Fruit fly (Drosophila melanogaster) whole organism, embryonic: ENCODE results near the gene CG13062.

Experiments used
- Bteb2 ChIP-seq: fragments of 200-800 bp; sonication (Bioruptor generic); optimal IDR thresholded peaks from 2 replicates; lab custom pipeline; 2016; ENCODE audit warnings: missing biosample characterization, missing genetic modification characterization
- CG10274 ChIP-seq: fragments of 200-800 bp; sonication (Bioruptor generic); optimal IDR thresholded peaks from 3 replicates; lab custom pipeline; 2017; ENCODE audit warnings: missing biosample characterization, mild to moderate bottlenecking, missing genetic modification characterization
- CG11456 ChIP-seq: fragments of 200-800 bp; sonication (Bioruptor generic); IDR thresholded peaks from 3 replicates; pipeline ENCODE4 v1.3.6; 2022; ENCODE audit warnings: missing biosample characterization, missing genetic modification characterization
- CG11560 ChIP-seq: fragments of 200-800 bp; sonication (Bioruptor generic); IDR thresholded peaks from 3 replicates; pipeline ENCODE4 v1.3.6; 2022; ENCODE audit warnings: missing biosample characterization, missing genetic modification characterization
- CG12155 ChIP-seq: fragments of 200-800 bp; sonication (Bioruptor generic); optimal IDR thresholded peaks from 3 replicates; lab custom pipeline; 2016; ENCODE audit warnings: missing biosample characterization, missing genetic modification characterization
- CG12236 ChIP-seq: fragments of 200-800 bp; sonication (Bioruptor generic); optimal IDR thresholded peaks from 2 replicates; lab custom pipeline; 2016; ENCODE audit warnings: missing biosample characterization, missing genetic modification characterization
- CG12391 ChIP-seq: fragments of 200-800 bp; sonication (Bioruptor generic); optimal IDR thresholded peaks from 3 replicates; lab custom pipeline; 2018; ENCODE audit warnings: missing biosample characterization, mild to moderate bottlenecking, missing genetic modification characterization, moderate library complexity
- CG14014 ChIP-seq: fragments of 200-800 bp; sonication (Bioruptor generic); IDR thresholded peaks from 2 replicates; pipeline ENCODE4 v1.3.6; 2022; ENCODE audit warnings: missing biosample characterization, missing genetic modification characterization
- CG17385 ChIP-seq: fragments of 200-800 bp; sonication (Bioruptor generic); optimal IDR thresholded peaks from 3 replicates; lab custom pipeline; 2018; ENCODE audit warnings: missing biosample characterization, mild to moderate bottlenecking, missing genetic modification characterization
- CG2678 ChIP-seq: fragments of 200-800 bp; sonication (Bioruptor generic); optimal IDR thresholded peaks from 3 replicates; lab custom pipeline; 2019; ENCODE audit warnings: missing biosample characterization, mild to moderate bottlenecking, missing genetic modification characterization, moderate library complexity
- CG33557 ChIP-seq: fragments of 200-800 bp; sonication (Bioruptor generic); optimal IDR thresholded peaks from 2 replicates; lab custom pipeline; 2019; ENCODE audit warnings: missing biosample characterization, mild to moderate bottlenecking, missing genetic modification characterization, moderate library complexity
- CG3847 ChIP-seq: fragments of 200-800 bp; sonication (Bioruptor generic); IDR thresholded peaks from 2 replicates; pipeline ENCODE4 v1.3.6; 2022; ENCODE audit warnings: missing biosample characterization, missing genetic modification characterization
- CG4360 ChIP-seq: fragments of 200-800 bp; sonication (Bioruptor generic); IDR thresholded peaks from 2 replicates; pipeline ENCODE4 v1.3.6; 2022; ENCODE audit warnings: missing biosample characterization, missing genetic modification characterization
- CG4820 ChIP-seq: fragments of 200-800 bp; sonication (Bioruptor generic); optimal IDR thresholded peaks from 3 replicates; lab custom pipeline; 2016; ENCODE audit warnings: missing biosample characterization, missing genetic modification characterization
- CG6254 ChIP-seq: fragments of 200-800 bp; sonication (Bioruptor generic); optimal IDR thresholded peaks from 3 replicates; lab custom pipeline; 2017; ENCODE audit warnings: mild to moderate bottlenecking, missing biosample characterization, missing genetic modification reagents, missing genetic modification characterization
- CTCF ChIP-seq: fragments of 200-800 bp; sonication (Bioruptor generic); optimal IDR thresholded peaks from 2 replicates; lab custom pipeline; 2017; ENCODE audit warnings: missing biosample characterization, mild to moderate bottlenecking, missing genetic modification characterization, moderate library complexity
- D19B ChIP-seq: fragments of 200-800 bp; sonication (Bioruptor generic); optimal IDR thresholded peaks from 2 replicates; lab custom pipeline; 2017; ENCODE audit warnings: missing biosample characterization, mild to moderate bottlenecking, missing genetic modification characterization
- Dip3 ChIP-seq: fragments of 200-800 bp; sonication (Bioruptor generic); optimal IDR thresholded peaks from 3 replicates; lab custom pipeline; 2016; ENCODE audit warnings: missing biosample characterization, missing genetic modification characterization
- Gug ChIP-seq: fragments of 200-800 bp; sonication (Bioruptor generic); IDR thresholded peaks from 4 replicates; pipeline ENCODE4 v1.3.6; 2022; ENCODE audit warnings: missing biosample characterization, missing genetic modification characterization
- Hand ChIP-seq: fragments of 200-800 bp; sonication (Bioruptor generic); optimal IDR thresholded peaks from 2 replicates; lab custom pipeline; 2017; ENCODE audit warnings: mild to moderate bottlenecking, missing biosample characterization, missing genetic modification reagents, missing genetic modification characterization
- Lhr ChIP-seq: fragments of 200-800 bp; sonication (Bioruptor generic); optimal IDR thresholded peaks from 3 replicates; lab custom pipeline; 2017; ENCODE audit warnings: mild to moderate bottlenecking, missing biosample characterization, missing genetic modification reagents, missing genetic modification characterization
- MTF-1 ChIP-seq: fragments of 200-800 bp; sonication (Bioruptor generic); optimal IDR thresholded peaks from 2 replicates; lab custom pipeline; 2018; ENCODE audit warnings: missing biosample characterization, mild to moderate bottlenecking, missing genetic modification characterization, borderline replicate concordance
- Max ChIP-seq: fragments of 200-800 bp; sonication (Bioruptor generic); optimal IDR thresholded peaks from 2 replicates; lab custom pipeline; 2016; ENCODE audit warnings: missing biosample characterization, mild to moderate bottlenecking, missing genetic modification characterization
- Mrtf ChIP-seq: fragments of 200-800 bp; sonication (Bioruptor generic); IDR thresholded peaks from 3 replicates; pipeline ENCODE4 v1.3.6; 2022; ENCODE audit warnings: missing biosample characterization, missing genetic modification characterization
- NK7.1 ChIP-seq: fragments of 200-800 bp; sonication (Bioruptor generic); optimal IDR thresholded peaks from 3 replicates; lab custom pipeline; 2016; ENCODE audit warnings: missing biosample characterization, missing genetic modification characterization
- Side ChIP-seq: fragments of 200-800 bp; sonication (Bioruptor generic); optimal IDR thresholded peaks from 2 replicates; lab custom pipeline; 2016; ENCODE audit warnings: missing biosample characterization, missing genetic modification characterization
- Taf1 ChIP-seq: fragments of 200-800 bp; sonication (Bioruptor generic); IDR thresholded peaks from 2 replicates; pipeline ENCODE4 v1.3.6; 2022; ENCODE audit warnings: missing biosample characterization, missing genetic modification characterization
- abd-A ChIP-seq: fragments of 200-800 bp; sonication (Bioruptor generic); optimal IDR thresholded peaks from 3 replicates; lab custom pipeline; 2019; ENCODE audit warnings: missing biosample characterization, mild to moderate bottlenecking, missing genetic modification characterization, moderate library complexity
- ara ChIP-seq: fragments of 200-800 bp; sonication (Bioruptor generic); IDR thresholded peaks from 2 replicates; pipeline ENCODE4 v1.3.6; 2022; ENCODE audit warnings: missing biosample characterization, missing genetic modification characterization
- bab2 ChIP-seq: fragments of 200-800 bp; sonication (Bioruptor generic); optimal IDR thresholded peaks from 2 replicates; lab custom pipeline; 2016; ENCODE audit warnings: missing biosample characterization, missing genetic modification characterization
- bcd ChIP-seq: fragments of 200-800 bp; sonication (Bioruptor generic); optimal IDR thresholded peaks from 2 replicates; lab custom pipeline; 2017; ENCODE audit warnings: missing biosample characterization, mild to moderate bottlenecking, missing genetic modification characterization
- cwo ChIP-seq: fragments of 200-800 bp; sonication (Bioruptor generic); optimal IDR thresholded peaks from 3 replicates; lab custom pipeline; 2017; ENCODE audit warnings: missing biosample characterization, missing genetic modification characterization, mild to moderate bottlenecking, moderate library complexity, missing genetic modification reagents
- dmrt99B ChIP-seq: fragments of 200-800 bp; sonication (Bioruptor generic); optimal IDR thresholded peaks from 2 replicates; lab custom pipeline; 2018; ENCODE audit warnings: missing biosample characterization, mild to moderate bottlenecking, missing genetic modification characterization, moderate library complexity
- fd96Cb ChIP-seq: fragments of 200-800 bp; sonication (Bioruptor generic); optimal IDR thresholded peaks from 2 replicates; lab custom pipeline; 2018; ENCODE audit warnings: missing biosample characterization, mild to moderate bottlenecking, missing genetic modification characterization, moderate library complexity
- hbn ChIP-seq: fragments of 200-800 bp; sonication (Bioruptor generic); IDR thresholded peaks from 2 replicates; pipeline ENCODE4 v1.3.6; 2022; ENCODE audit warnings: missing biosample characterization, missing genetic modification characterization; ENCODE audit not compliant: partially characterized antibody
- ind ChIP-seq: fragments of 200-800 bp; sonication (Bioruptor generic); optimal IDR thresholded peaks from 3 replicates; lab custom pipeline; 2016; ENCODE audit warnings: missing biosample characterization, missing genetic modification characterization
- kni ChIP-seq: fragments of 200-800 bp; sonication (Bioruptor generic); optimal IDR thresholded peaks from 3 replicates; lab custom pipeline; 2017; ENCODE audit warnings: mild to moderate bottlenecking, missing biosample characterization, missing genetic modification reagents, missing genetic modification characterization
- lbe ChIP-seq: fragments of 200-800 bp; sonication (Bioruptor generic); optimal IDR thresholded peaks from 2 replicates; lab custom pipeline; 2016; ENCODE audit warnings: missing biosample characterization, mild to moderate bottlenecking, missing genetic modification characterization
- mirr ChIP-seq: fragments of 200-800 bp; sonication (Bioruptor generic); optimal IDR thresholded peaks from 3 replicates; lab custom pipeline; 2018; ENCODE audit warnings: missing biosample characterization, mild to moderate bottlenecking, missing genetic modification characterization
- mld ChIP-seq: fragments of 200-800 bp; sonication (Bioruptor generic); IDR thresholded peaks from 3 replicates; pipeline ENCODE4 v1.3.6; 2022; ENCODE audit warnings: missing biosample characterization, missing genetic modification characterization; ENCODE audit not compliant: partially characterized antibody
- nau ChIP-seq: fragments of 200-800 bp; sonication (Bioruptor generic); optimal IDR thresholded peaks from 3 replicates; lab custom pipeline; 2017; ENCODE audit warnings: missing biosample characterization, mild to moderate bottlenecking, missing genetic modification characterization, missing genetic modification reagents
- nmo ChIP-seq: fragments of 200-800 bp; sonication (Bioruptor generic); optimal IDR thresholded peaks from 2 replicates; lab custom pipeline; 2018; ENCODE audit warnings: missing biosample characterization, mild to moderate bottlenecking, missing genetic modification characterization, moderate library complexity
- pan ChIP-seq, 4 experiments: fragments of >200 bp in 3 of 4; fragments of 200-800 bp in 1 of 4; sonication (Bioruptor generic) in 1 of 4; optimal IDR thresholded peaks in 3 of 4; IDR thresholded peaks in 1 of 4; 2 replicates each; pipeline versions ENCODE4 v1.3.6 to Lab custom; 2017 to 2022; ENCODE audit warnings: missing biosample characterization in 2 of 4, missing genetic modification characterization in 2 of 4, mixed read lengths in 1 of 4
- pho ChIP-seq: fragments of 200-800 bp; sonication (Bioruptor generic); optimal IDR thresholded peaks from 2 replicates; lab custom pipeline; 2016; ENCODE audit warnings: missing biosample characterization, missing genetic modification characterization
- ro ChIP-seq: fragments of 200-800 bp; sonication (Bioruptor generic); IDR thresholded peaks from 2 replicates; pipeline ENCODE4 v1.3.6; 2022; ENCODE audit warnings: missing biosample characterization, missing genetic modification characterization
- slou ChIP-seq: fragments of 200-800 bp; sonication (Bioruptor generic); optimal IDR thresholded peaks from 3 replicates; lab custom pipeline; 2016; ENCODE audit warnings: missing biosample characterization, missing genetic modification characterization
- so ChIP-seq: fragments of 200-800 bp; sonication (Bioruptor generic); IDR thresholded peaks from 3 replicates; pipeline ENCODE4 v1.3.6; 2022; ENCODE audit warnings: missing biosample characterization, missing genetic modification characterization
- sqz ChIP-seq: fragments of 200-800 bp; sonication (Bioruptor generic); optimal IDR thresholded peaks from 3 replicates; lab custom pipeline; 2018; ENCODE audit warnings: missing biosample characterization, mild to moderate bottlenecking, missing genetic modification characterization
- sr ChIP-seq: fragments of 200-800 bp; sonication (Bioruptor generic); IDR thresholded peaks from 3 replicates; pipeline ENCODE4 v1.3.6; 2022; ENCODE audit warnings: missing biosample characterization, missing genetic modification characterization
- tgo ChIP-seq: fragments of 200-800 bp; sonication (Bioruptor generic); IDR thresholded peaks from 3 replicates; pipeline ENCODE4 v1.3.6; 2022; ENCODE audit warnings: missing biosample characterization, missing genetic modification characterization
- tll ChIP-seq, 2 experiments: fragments of 200-800 bp in 1 of 2; fragments of >200 bp in 1 of 2; sonication (Bioruptor generic) in 1 of 2; optimal IDR thresholded peaks; 2 replicates each; lab custom pipeline; 2017 to 2019; ENCODE audit warnings: missing biosample characterization in 2 of 2, missing genetic modification characterization in 2 of 2, mild to moderate bottlenecking in 1 of 2, moderate library complexity in 1 of 2

The CG13062 gene

DNA sequence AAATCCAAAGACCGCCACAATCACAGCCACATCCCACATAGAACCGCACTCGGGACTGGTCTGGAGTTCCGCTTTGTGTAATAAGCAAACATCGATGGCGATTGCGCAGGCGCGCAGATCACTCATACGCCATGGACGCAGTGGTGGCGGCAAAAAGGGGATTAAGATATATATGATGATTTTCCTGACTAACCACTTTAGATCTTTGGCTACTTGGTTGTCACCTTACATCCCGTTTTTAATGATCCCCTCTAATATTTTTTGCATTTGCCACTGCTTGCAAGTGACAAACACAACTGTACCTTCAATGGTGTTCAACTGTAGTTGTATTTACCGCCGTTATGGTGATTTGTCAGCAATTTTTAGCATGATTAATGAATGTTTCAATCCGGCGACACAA lies 4.1 kb upstream of the CG13062 start (continued):
- TF ChIP-seq CG2678 (tag; lab: Kevin White, UChicago) (no peak), hbn (GFP tag; lab: Robert Waterston, UW) (no peak), Side (GFP tag; lab: Kevin White, UChicago) (no peak), CG12236 (GFP tag; lab: Kevin White, UChicago) (no peak), fd96Cb (tag; lab: Kevin White, UChicago) (no peak), sr (GFP tag; lab: Robert Waterston, UW) (no peak), CG12391 (no peak), Max (GFP tag; lab: Kevin White, UChicago) (no peak), CG11456 (GFP tag; lab: Robert Waterston, UW) (0 out of 3 replicates have a peak, but pooled peaks have one; percentile 50), bcd (GFP tag; lab: Kevin White, UChicago) (no peak), mld (GFP tag; lab: Robert Waterston, UW) (no peak), kni (GFP tag; lab: Kevin White, UChicago) (no peak), pan (optimal IDR thresholded peaks at IDR 0.05; lab: Kevin White, UChicago) (no peak), pan (GFP tag; optimal IDR thresholded peaks at IDR 0.05 in 1 of 2, IDR thresholded peaks at IDR 0.05 in 1 of 2) (no peak), so (GFP tag; lab: Robert Waterston, UW) (no peak), CG10274 (no peak), mirr (GFP tag; lab: Kevin White, UChicago) (no peak), sqz (GFP tag; lab: Kevin White, UChicago) (no peak), nau (GFP tag; lab: Kevin White, UChicago) (no peak), abd-A (no peak), ro (GFP tag; lab: Robert Waterston, UW) (no peak), lbe (no peak), Taf1 (no peak), CG14014 (GFP tag; lab: Robert Waterston, UW) (peak; percentile 37; the same call in 1 of the 2 replicates), tgo (GFP tag; lab: Robert Waterston, UW) (no peak; the same call in 2 of the 3 replicates), tll (GFP tag; optimal IDR thresholded peaks at IDR 0.05; lab: Kevin White, UChicago) (no peak), pho (GFP tag; lab: Kevin White, UChicago) (peak; percentile 4), bab2 (GFP tag; lab: Kevin White, UChicago) (no peak), Bteb2 (GFP tag; lab: Kevin White, UChicago) (no peak), D19B (GFP tag; lab: Kevin White, UChicago) (no peak), CG17385 (no peak), dmrt99B (tag; lab: Kevin White, UChicago) (no peak), ind (GFP tag; lab: Kevin White, UChicago) (no peak), NK7.1 (GFP tag; lab: Kevin White, UChicago) (no peak), CG11560 (no peak), CTCF (GFP tag; lab: Kevin White, UChicago) (no peak), cwo (peak; percentile 9), CG12155 (no peak), Hand (GFP tag; lab: Kevin White, UChicago) (no peak), CG6254 (no peak), Dip3 (GFP tag; lab: Kevin White, UChicago) (peak; percentile 5), CG3847 (peak; percentile 26; the same call in 1 of the 2 replicates), CG33557 (no peak), Lhr (GFP tag; lab: Kevin White, UChicago) (no peak), ara (GFP tag; lab: Robert Waterston, UW) (0 out of 2 replicates have a peak, but pooled peaks have one; percentile 14), MTF-1 (no peak), Mrtf (GFP tag; lab: Robert Waterston, UW) (no peak), CG4360 (GFP tag; lab: Robert Waterston, UW) (no peak), slou (no peak), Gug (GFP tag; lab: Robert Waterston, UW) (0 out of 4 replicates have a peak, but pooled peaks have one; percentile 6), CG4820 (GFP tag; lab: Kevin White, UChicago) (no peak), nmo (GFP tag; lab: Kevin White, UChicago) (no peak)
